Worm (Caenorhabditis elegans): ENCODE results near the gene eat-17.

- TF ChIP-seq mbf-1 (tag; optimal IDR thresholded peaks at IDR 0.05) (no peak), nhr-77 (tag; optimal IDR thresholded peaks at IDR 0.05) (no peak), ceh-16 (tag; optimal IDR thresholded peaks at IDR 0.05) (no peak), zag-1 (tag; optimal IDR thresholded peaks at IDR 0.05) (no peak), ztf-11 (tag; optimal IDR thresholded peaks at IDR 0.05) (no peak), nhr-23 (tag; optimal IDR thresholded peaks at IDR 0.05) (no peak), ceh-82 (tag; optimal IDR thresholded peaks at IDR 0.05) (no peak), egl-27 (tag; optimal IDR thresholded peaks at IDR 0.05) (no peak), mdl-1 (tag; optimal IDR thresholded peaks at IDR 0.05) (no peak), nhr-129 (tag; optimal IDR thresholded peaks at IDR 0.05) (no peak), nhr-12 (tag; optimal IDR thresholded peaks at IDR 0.05) (no peak), unc-39 (tag; optimal IDR thresholded peaks at IDR 0.05) (no peak)
Measured at ce11 chrX:16387690-16388361, 28.8 kb downstream of the eat-17 start.
